Worm (Caenorhabditis elegans) whole organism, L3 larva: ENCODE data around the gene act-1.

ENCODE experiments used
- R02D3.7 ChIP-seq: fragments of 150-350 bp; optimal IDR thresholded peaks from 2 replicates; lab custom pipeline; 2014; ENCODE audit warnings: missing biosample characterization, missing genetic modification characterization
- ceh-9 ChIP-seq: sonication (generic microtip); optimal IDR thresholded peaks from 2 replicates; lab custom pipeline; 2018; ENCODE audit warnings: missing biosample characterization, missing genetic modification characterization
- daf-12 ChIP-seq: fragments of 150-350 bp; optimal IDR thresholded peaks from 2 replicates; lab custom pipeline; 2014; ENCODE audit warnings: missing biosample characterization, missing genetic modification reagents, missing genetic modification characterization
- fos-1 ChIP-seq: fragments of 150-350 bp; optimal IDR thresholded peaks from 2 replicates; lab custom pipeline; 2014; ENCODE audit warnings: missing biosample characterization, missing genetic modification characterization
- lin-39 ChIP-seq: fragments of 150-350 bp; optimal IDR thresholded peaks from 2 replicates; lab custom pipeline; 2018; ENCODE audit warnings: missing biosample characterization, missing genetic modification reagents, missing genetic modification characterization
- nhr-12 ChIP-seq: fragments of 150-350 bp; optimal IDR thresholded peaks from 2 replicates; lab custom pipeline; 2014; ENCODE audit warnings: missing biosample characterization, missing genetic modification characterization
- nhr-237 ChIP-seq: fragments of 150-350 bp; optimal IDR thresholded peaks from 2 replicates; lab custom pipeline; 2014; ENCODE audit warnings: missing biosample characterization, missing genetic modification characterization
- nhr-25 ChIP-seq: sonication (generic microtip); optimal IDR thresholded peaks from 2 replicates; lab custom pipeline; 2017; ENCODE audit warnings: missing biosample characterization, missing genetic modification characterization
- nhr-28 ChIP-seq: fragments of 150-350 bp; optimal IDR thresholded peaks from 2 replicates; lab custom pipeline; 2014; ENCODE audit warnings: missing biosample characterization, missing genetic modification characterization
- snpc-4 ChIP-seq: fragments of 150-350 bp; optimal IDR thresholded peaks from 2 replicates; lab custom pipeline; 2014; ENCODE audit warnings: missing biosample characterization, missing genetic modification characterization
- unc-62 ChIP-seq: fragments of 150-350 bp; sonication (generic microtip); optimal IDR thresholded peaks from 4 replicates; lab custom pipeline; 2014; ENCODE audit warnings: missing biosample characterization, missing genetic modification reagents, missing genetic modification characterization
- zag-1 ChIP-seq: fragments of 150-350 bp; optimal IDR thresholded peaks from 2 replicates; lab custom pipeline; 2014; ENCODE audit warnings: missing biosample characterization, missing genetic modification characterization

- no peak for TF ChIP-seq nhr-237 (tag; lab: Kevin White, UChicago)
- no peak for TF ChIP-seq nhr-25 (tag; lab: Kevin White, UChicago)
- no peak for TF ChIP-seq nhr-28 (tag; lab: Kevin White, UChicago)
- no peak for TF ChIP-seq fos-1 (tag; lab: Kevin White, UChicago)
- no peak for TF ChIP-seq nhr-12 (tag; lab: Kevin White, UChicago)
- no peak for TF ChIP-seq lin-39 (tag; lab: Kevin White, UChicago)
- TF ChIP-seq unc-62: no peak
- no peak for TF ChIP-seq snpc-4 (tag; lab: Kevin White, UChicago)
- no peak for TF ChIP-seq ceh-9 (tag; lab: Kevin White, UChicago)
- TF ChIP-seq zag-1: no peak
- no peak for TF ChIP-seq R02D3.7 (tag; lab: Kevin White, UChicago)
- TF ChIP-seq daf-12 (tag; lab: Kevin White, UChicago): no peak
These were observed 46.1 kb upstream of the act-1 start, which contains the start of gene pptr-2 for ce11 chrV:11034748-11035147.
